Worm (Caenorhabditis elegans) whole organism, midembryonic: ENCODE measurements around the gene C05E4.12.

Experiments used
- T22C8.4 ChIP-seq: fragments of 200-800 bp; sonication (Bioruptor generic); IDR thresholded peaks from 2 replicates; pipeline ENCODE4 v1.3.6; 2022; ENCODE audit warnings: missing genetic modification characterization, missing compliant biosample characterization
- flt-1 ChIP-seq: fragments of 200-800 bp; sonication (Bioruptor generic); IDR thresholded peaks from 2 replicates; pipeline ENCODE4 v1.3.6; 2022; ENCODE audit warnings: missing genetic modification characterization, missing compliant biosample characterization
- ref-1 ChIP-seq: fragments of 200-800 bp; sonication (Bioruptor generic); conservative IDR thresholded peaks from 2 replicates; pipeline ENCODE4 v1.3.6; 2022; ENCODE audit warnings: missing genetic modification reagents, missing genetic modification characterization, missing compliant biosample characterization

ce11 chrV:722889-723288 is 38.9 kb downstream of the C05E4.12 start:
- TF ChIP-seq flt-1 (GFP tag; lab: Robert Waterston, UW) (no peak), ref-1 (GFP tag; lab: Robert Waterston, UW) (no peak), T22C8.4 (GFP tag; lab: Robert Waterston, UW) (no peak)
